Fruit fly (Drosophila melanogaster) whole organism, embryonic: ENCODE data around the gene lawc.
A peak's percentile ranks its signal among the peaks of the same experiment; 100 is the strongest.

Experiments
- Atf6 ChIP-seq: fragments of 200-800 bp; sonication (Bioruptor generic); IDR thresholded peaks from 2 replicates; pipeline ENCODE4 v1.3.6; 2022; ENCODE audit warnings: missing biosample characterization, missing genetic modification characterization
- CG10543 ChIP-seq: fragments of 200-800 bp; sonication (Bioruptor generic); optimal IDR thresholded peaks from 3 replicates; lab custom pipeline; 2017; ENCODE audit warnings: missing biosample characterization, mild to moderate bottlenecking, missing genetic modification characterization, moderate library complexity
- CG10979 ChIP-seq: fragments of 200-800 bp; sonication (Bioruptor generic); optimal IDR thresholded peaks from 2 replicates; lab custom pipeline; 2018; ENCODE audit warnings: missing biosample characterization, mild to moderate bottlenecking, missing genetic modification characterization, moderate library complexity
- CG11695 ChIP-seq: fragments of 200-800 bp; sonication (Bioruptor generic); IDR thresholded peaks from 3 replicates; pipeline ENCODE4 v1.3.6; 2022; ENCODE audit warnings: missing biosample characterization, missing genetic modification characterization
- CG11696 ChIP-seq: fragments of 200-800 bp; sonication (Bioruptor generic); IDR thresholded peaks from 2 replicates; pipeline ENCODE4 v1.3.6; 2022; ENCODE audit warnings: missing biosample characterization, missing genetic modification characterization
- CG12071 ChIP-seq: fragments of 200-800 bp; sonication (Bioruptor generic); optimal IDR thresholded peaks from 3 replicates; lab custom pipeline; 2018; ENCODE audit warnings: missing biosample characterization, mild to moderate bottlenecking, missing genetic modification characterization
- CG1233 ChIP-seq: fragments of 200-800 bp; sonication (Bioruptor generic); optimal IDR thresholded peaks from 4 replicates; lab custom pipeline; 2018; ENCODE audit warnings: missing biosample characterization, mild to moderate bottlenecking, missing genetic modification characterization
- CG12942 ChIP-seq: fragments of 200-800 bp; sonication (Bioruptor generic); optimal IDR thresholded peaks from 3 replicates; lab custom pipeline; 2016; ENCODE audit warnings: missing biosample characterization, missing genetic modification characterization
- CG13296 ChIP-seq: fragments of 200-800 bp; sonication (Bioruptor generic); optimal IDR thresholded peaks from 3 replicates; lab custom pipeline; 2018; ENCODE audit warnings: missing biosample characterization, mild to moderate bottlenecking, missing genetic modification characterization
- CG14014 ChIP-seq: fragments of 200-800 bp; sonication (Bioruptor generic); IDR thresholded peaks from 2 replicates; pipeline ENCODE4 v1.3.6; 2022; ENCODE audit warnings: missing biosample characterization, missing genetic modification characterization
- CG15011 ChIP-seq: fragments of 200-800 bp; sonication (Bioruptor generic); optimal IDR thresholded peaks from 3 replicates; lab custom pipeline; 2018; ENCODE audit warnings: missing biosample characterization, mild to moderate bottlenecking, missing genetic modification characterization
- CG15514 ChIP-seq: fragments of 200-800 bp; sonication (Bioruptor generic); optimal IDR thresholded peaks from 3 replicates; lab custom pipeline; 2017; ENCODE audit warnings: missing biosample characterization, missing genetic modification characterization, mild to moderate bottlenecking, moderate library complexity, missing genetic modification reagents
- CG17359 ChIP-seq: fragments of 200-800 bp; sonication (Bioruptor generic); optimal IDR thresholded peaks from 3 replicates; lab custom pipeline; 2018; ENCODE audit warnings: missing biosample characterization, mild to moderate bottlenecking, missing genetic modification characterization, moderate library complexity
- CG17385 ChIP-seq: fragments of 200-800 bp; sonication (Bioruptor generic); optimal IDR thresholded peaks from 3 replicates; lab custom pipeline; 2018; ENCODE audit warnings: missing biosample characterization, mild to moderate bottlenecking, missing genetic modification characterization
- CG17612 ChIP-seq: fragments of 200-800 bp; sonication (Bioruptor generic); IDR thresholded peaks from 2 replicates; pipeline ENCODE4 v1.3.6; 2022; ENCODE audit warnings: missing biosample characterization, missing genetic modification characterization
- CG1832 ChIP-seq: fragments of 200-800 bp; sonication (Bioruptor generic); optimal IDR thresholded peaks from 2 replicates; lab custom pipeline; 2017; ENCODE audit warnings: missing biosample characterization, mild to moderate bottlenecking, missing genetic modification characterization, inconsistent platforms
- CG2120 ChIP-seq: fragments of 200-800 bp; sonication (Bioruptor generic); optimal IDR thresholded peaks from 3 replicates; lab custom pipeline; 2016; ENCODE audit warnings: missing biosample characterization, missing genetic modification characterization
- CG32532 ChIP-seq: fragments of 200-800 bp; sonication (Bioruptor generic); IDR thresholded peaks from 2 replicates; pipeline ENCODE4 v1.3.6; 2022; ENCODE audit warnings: missing biosample characterization, missing genetic modification characterization
- CG3838 ChIP-seq: fragments of 200-800 bp; sonication (Bioruptor generic); optimal IDR thresholded peaks from 3 replicates; lab custom pipeline; 2016; ENCODE audit warnings: missing biosample characterization, missing genetic modification characterization
- CG6254 ChIP-seq: fragments of 200-800 bp; sonication (Bioruptor generic); optimal IDR thresholded peaks from 3 replicates; lab custom pipeline; 2017; ENCODE audit warnings: mild to moderate bottlenecking, missing biosample characterization, missing genetic modification reagents, missing genetic modification characterization
- CG7372 ChIP-seq: fragments of 200-800 bp; sonication (Bioruptor generic); IDR thresholded peaks from 2 replicates; pipeline ENCODE4 v1.3.6; 2022; ENCODE audit warnings: missing biosample characterization, missing genetic modification characterization
- CG8089 ChIP-seq: fragments of 200-800 bp; sonication (Bioruptor generic); optimal IDR thresholded peaks from 3 replicates; lab custom pipeline; 2016; ENCODE audit warnings: missing biosample characterization, missing genetic modification characterization
- CG8388 ChIP-seq: fragments of 200-800 bp; sonication (Bioruptor generic); optimal IDR thresholded peaks from 2 replicates; lab custom pipeline; 2019; ENCODE audit warnings: missing biosample characterization, mild to moderate bottlenecking, missing genetic modification characterization, moderate library complexity
- CTCF ChIP-seq: fragments of 200-800 bp; sonication (Bioruptor generic); optimal IDR thresholded peaks from 2 replicates; lab custom pipeline; 2017; ENCODE audit warnings: missing biosample characterization, mild to moderate bottlenecking, missing genetic modification characterization, moderate library complexity
- CrebB ChIP-seq: fragments of 200-800 bp; sonication (Bioruptor generic); optimal IDR thresholded peaks from 3 replicates; lab custom pipeline; 2018; ENCODE audit warnings: missing biosample characterization, mild to moderate bottlenecking, missing genetic modification characterization
- D19B ChIP-seq: fragments of 200-800 bp; sonication (Bioruptor generic); optimal IDR thresholded peaks from 2 replicates; lab custom pipeline; 2017; ENCODE audit warnings: missing biosample characterization, mild to moderate bottlenecking, missing genetic modification characterization
- Dip2 ChIP-seq: fragments of 200-800 bp; sonication (Bioruptor generic); IDR thresholded peaks from 2 replicates; pipeline ENCODE4 v1.3.6; 2022; ENCODE audit warnings: missing biosample characterization, missing genetic modification characterization
- Dll ChIP-seq: fragments of 200-800 bp; sonication (Bioruptor generic); IDR thresholded peaks from 4 replicates; pipeline ENCODE4 v1.3.6; 2022; ENCODE audit warnings: missing biosample characterization, missing genetic modification characterization; ENCODE audit not compliant: partially characterized antibody
- E2f1 ChIP-seq: fragments of 200-800 bp; sonication (Bioruptor generic); IDR thresholded peaks from 2 replicates; pipeline ENCODE4 v1.3.6; 2022; ENCODE audit warnings: missing biosample characterization, missing genetic modification characterization
- E2f2 ChIP-seq: fragments of 200-800 bp; sonication (Bioruptor generic); IDR thresholded peaks from 2 replicates; pipeline ENCODE4 v1.3.6; 2022; ENCODE audit warnings: missing biosample characterization, missing genetic modification characterization
- Elba2 ChIP-seq: fragments of 200-800 bp; sonication (Bioruptor generic); optimal IDR thresholded peaks from 3 replicates; lab custom pipeline; 2016; ENCODE audit warnings: missing biosample characterization, missing genetic modification characterization
- Hey ChIP-seq: fragments of 200-800 bp; sonication (Bioruptor generic); optimal IDR thresholded peaks from 3 replicates; lab custom pipeline; 2018; ENCODE audit warnings: missing biosample characterization, mild to moderate bottlenecking, missing genetic modification characterization
- Hmx ChIP-seq: fragments of 200-800 bp; sonication (Bioruptor generic); optimal IDR thresholded peaks from 2 replicates; lab custom pipeline; 2016; ENCODE audit warnings: missing biosample characterization, missing genetic modification characterization
- Hr39 ChIP-seq: fragments of >200 bp; optimal IDR thresholded peaks from 2 replicates; lab custom pipeline; 2017
- NfI ChIP-seq: fragments of 200-800 bp; sonication (Bioruptor generic); optimal IDR thresholded peaks from 3 replicates; lab custom pipeline; 2018; ENCODE audit warnings: missing biosample characterization, mild to moderate bottlenecking, missing genetic modification characterization, moderate library complexity
- Sry-δ ChIP-seq: fragments of 200-800 bp; sonication (Bioruptor generic); optimal IDR thresholded peaks from 2 replicates; lab custom pipeline; 2016; ENCODE audit warnings: missing biosample characterization, missing genetic modification characterization
- ac ChIP-seq: fragments of 200-800 bp; sonication (Bioruptor generic); optimal IDR thresholded peaks from 3 replicates; lab custom pipeline; 2017; ENCODE audit warnings: missing biosample characterization, mild to moderate bottlenecking, missing genetic modification characterization
- bab2 ChIP-seq: fragments of 200-800 bp; sonication (Bioruptor generic); optimal IDR thresholded peaks from 2 replicates; lab custom pipeline; 2016; ENCODE audit warnings: missing biosample characterization, missing genetic modification characterization
- cg ChIP-seq: fragments of 200-800 bp; sonication (Bioruptor generic); optimal IDR thresholded peaks from 3 replicates; lab custom pipeline; 2019; ENCODE audit warnings: missing biosample characterization, mild to moderate bottlenecking, missing genetic modification characterization, moderate library complexity
- gem ChIP-seq: fragments of 200-800 bp; sonication (Bioruptor generic); optimal IDR thresholded peaks from 2 replicates; lab custom pipeline; 2019; ENCODE audit warnings: missing biosample characterization, mild to moderate bottlenecking, missing genetic modification characterization, moderate library complexity
- grau ChIP-seq: fragments of 200-800 bp; optimal IDR thresholded peaks from 3 replicates; lab custom pipeline; 2019; ENCODE audit warnings: missing biosample characterization, mild to moderate bottlenecking, missing genetic modification characterization, moderate library complexity
- knrl ChIP-seq: fragments of 200-800 bp; sonication (Bioruptor generic); IDR thresholded peaks from 3 replicates; pipeline ENCODE4 v1.3.6; 2022; ENCODE audit warnings: missing biosample characterization, missing genetic modification characterization; ENCODE audit not compliant: partially characterized antibody
- mirr ChIP-seq: fragments of 200-800 bp; sonication (Bioruptor generic); optimal IDR thresholded peaks from 3 replicates; lab custom pipeline; 2018; ENCODE audit warnings: missing biosample characterization, mild to moderate bottlenecking, missing genetic modification characterization
- nom ChIP-seq: fragments of 200-800 bp; sonication (Bioruptor generic); optimal IDR thresholded peaks from 2 replicates; lab custom pipeline; 2017; ENCODE audit warnings: missing biosample characterization, missing genetic modification characterization, mild to moderate bottlenecking, moderate library complexity, missing genetic modification reagents
- odd ChIP-seq: fragments of 200-800 bp; sonication (Bioruptor generic); optimal IDR thresholded peaks from 2 replicates; lab custom pipeline; 2017; ENCODE audit warnings: missing biosample characterization, mild to moderate bottlenecking, missing genetic modification characterization
- onecut ChIP-seq: fragments of 200-800 bp; sonication (Bioruptor generic); IDR thresholded peaks from 2 replicates; pipeline ENCODE4 v1.3.6; 2022; ENCODE audit warnings: missing biosample characterization, missing genetic modification characterization
- pho ChIP-seq: fragments of 200-800 bp; sonication (Bioruptor generic); optimal IDR thresholded peaks from 2 replicates; lab custom pipeline; 2016; ENCODE audit warnings: missing biosample characterization, missing genetic modification characterization
- pzg ChIP-seq: fragments of 200-800 bp; sonication (Bioruptor generic); optimal IDR thresholded peaks from 3 replicates; lab custom pipeline; 2018; ENCODE audit warnings: missing biosample characterization, mild to moderate bottlenecking, missing genetic modification characterization, moderate library complexity
- so ChIP-seq: fragments of 200-800 bp; sonication (Bioruptor generic); IDR thresholded peaks from 3 replicates; pipeline ENCODE4 v1.3.6; 2022; ENCODE audit warnings: missing biosample characterization, missing genetic modification characterization
- sug ChIP-seq: fragments of 200-800 bp; optimal IDR thresholded peaks from 2 replicates; lab custom pipeline; 2019; ENCODE audit warnings: missing biosample characterization, mild to moderate bottlenecking, missing genetic modification characterization, moderate library complexity
- vfl ChIP-seq: fragments of 200-800 bp; sonication (Bioruptor generic); optimal IDR thresholded peaks from 2 replicates; lab custom pipeline; 2016; ENCODE audit warnings: missing biosample characterization, missing genetic modification characterization
- zfh1 ChIP-seq: fragments of 200-800 bp; sonication (Bioruptor generic); IDR thresholded peaks from 3 replicates; pipeline ENCODE4 v1.3.6; 2022; ENCODE audit warnings: missing biosample characterization, missing genetic modification characterization

lawc gene

dm6 chrX:8411532-8411960 is at the start of gene lawc (continued):
- TF ChIP-seq CG10543 (GFP tag; lab: Kevin White, UChicago) (peak; percentile 85), zfh1 (GFP tag; lab: Robert Waterston, UW) (0 out of 3 replicates have a peak, but pooled peaks have one; percentile 43), CG2120 (GFP tag; lab: Kevin White, UChicago) (peak; percentile 5), CG12071 (GFP tag; lab: Kevin White, UChicago) (peak; percentile 62), Dip2 (GFP tag; lab: Robert Waterston, UW) (no peak), CG6254 (GFP tag; lab: Kevin White, UChicago) (no peak), ac (GFP tag; lab: Kevin White, UChicago) (peak; percentile 0), CG15011 (no peak), CG14014 (peak; percentile 60; the same call in 1 of the 2 replicates), CG17385 (GFP tag; lab: Kevin White, UChicago) (peak; percentile 74), vfl (no peak), CG1832 (GFP tag; lab: Kevin White, UChicago) (no peak), CG11696 (GFP tag; lab: Robert Waterston, UW) (0 out of 2 replicates have a peak, but pooled peaks have one; percentile 18), CG8089 (GFP tag; lab: Kevin White, UChicago) (no peak), odd (GFP tag; lab: Kevin White, UChicago) (peak; percentile 59), Elba2 (no peak), CG7372 (GFP tag; lab: Robert Waterston, UW) (no peak), cg (GFP tag; lab: Kevin White, UChicago) (peak; percentile 52), D19B (no peak), Dll (0 out of 4 replicates have a peak, but pooled peaks have one; percentile 14), bab2 (no peak), knrl (GFP tag; lab: Robert Waterston, UW) (no peak), gem (tag; lab: Kevin White, UChicago) (no peak), mirr (GFP tag; lab: Kevin White, UChicago) (peak; percentile 86), Hey (tag; lab: Kevin White, UChicago) (peak; percentile 16), CG3838 (GFP tag; lab: Kevin White, UChicago) (no peak), CG10979 (tag; lab: Kevin White, UChicago) (peak; percentile 1), CG17359 (tag; lab: Kevin White, UChicago) (no peak), NfI (GFP tag; lab: Kevin White, UChicago) (no peak), Sry-δ (GFP tag; lab: Kevin White, UChicago) (no peak), CG15514 (GFP tag; lab: Kevin White, UChicago) (peak; percentile 53), E2f1 (GFP tag; lab: Robert Waterston, UW) (no peak), sug (tag; lab: Kevin White, UChicago) (peak; percentile 32), Atf6 (GFP tag; lab: Robert Waterston, UW) (peak; percentile 83; the same call in 1 of the 2 replicates), CTCF (GFP tag; lab: Kevin White, UChicago) (peak; percentile 23), CG1233 (GFP tag; lab: Kevin White, UChicago) (no peak), pho (GFP tag; lab: Kevin White, UChicago) (peak; percentile 34), grau (tag; lab: Kevin White, UChicago) (peak; percentile 36), nom (GFP tag; lab: Kevin White, UChicago) (peak; percentile 82), pzg (GFP tag; lab: Kevin White, UChicago) (peak; percentile 12), CG12942 (GFP tag; lab: Kevin White, UChicago) (no peak), Hr39 (no peak), onecut (GFP tag; lab: Robert Waterston, UW) (peak; percentile 85), CG32532 (GFP tag; lab: Robert Waterston, UW) (peak; percentile 60), CG11695 (0 out of 3 replicates have a peak, but pooled peaks have one; percentile 66), E2f2 (GFP tag; lab: Robert Waterston, UW) (peak; percentile 44; the same call in 1 of the 2 replicates), CG13296 (GFP tag; lab: Kevin White, UChicago) (peak; percentile 67), CG17612 (GFP tag; lab: Robert Waterston, UW) (no peak), so (GFP tag; lab: Robert Waterston, UW) (peak; percentile 75; the same call in 2 of the 3 replicates), CrebB (peak; percentile 81), Hmx (no peak), CG8388 (GFP tag; lab: Kevin White, UChicago) (no peak)
